Worm (Caenorhabditis elegans): ENCODE results near the gene clec-177.

DNA sequence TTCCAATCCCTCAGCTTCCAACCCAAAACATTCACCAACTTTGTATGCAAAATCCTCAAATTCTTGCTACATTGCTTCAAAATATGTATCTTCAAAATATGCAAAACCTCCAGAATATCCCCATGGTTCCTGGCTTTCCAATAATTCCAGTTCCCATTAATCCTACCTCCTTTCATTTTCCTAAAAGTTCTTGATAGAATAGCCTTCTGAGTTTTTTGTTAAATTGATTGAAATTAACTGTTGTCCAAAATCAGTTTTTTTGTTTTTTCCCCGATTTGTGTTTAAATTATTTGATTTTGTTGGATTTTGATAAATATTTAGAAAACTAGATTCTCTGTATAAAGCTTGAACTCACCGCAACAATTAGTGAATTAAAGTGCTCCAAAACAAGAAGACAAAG is 18.8 kb downstream of the clec-177 start:
- no peak for TF ChIP-seq ztf-23 (GFP tag; IDR thresholded peaks at IDR 0.05)
- TF ChIP-seq tab-1 (GFP tag; IDR thresholded peaks at IDR 0.05), result no peak
- no peak for TF ChIP-seq ztf-29 (GFP tag; IDR thresholded peaks at IDR 0.05)
- no peak for TF ChIP-seq flt-1 (GFP tag; IDR thresholded peaks at IDR 0.05)
- no peak for TF ChIP-seq T22C8.4 (GFP tag; IDR thresholded peaks at IDR 0.05)
- no peak for TF ChIP-seq cog-1 (tag; optimal IDR thresholded peaks at IDR 0.05)
- no peak for TF ChIP-seq klf-2 (GFP tag; conservative IDR thresholded peaks at IDR 0.05)
- no peak for TF ChIP-seq med-1 (GFP tag; optimal IDR thresholded peaks at IDR 0.05; ENCODE audit: insufficient read depth)

Data from whole organism, midembryonic.